Worm (Caenorhabditis elegans) whole organism, L2 larva: ENCODE measurements around the gene lsm-5.

ENCODE experiments used
- ama-1 ChIP-seq: fragments of 150-350 bp; optimal IDR thresholded peaks from 2 replicates; lab custom pipeline; 2018; ENCODE audit warnings: inconsistent platforms
- elt-1 ChIP-seq: fragments of 150-350 bp; optimal IDR thresholded peaks from 2 replicates; lab custom pipeline; 2014; ENCODE audit warnings: missing biosample characterization, missing genetic modification characterization
- lin-11 ChIP-seq: fragments of 150-350 bp; sonication (generic microtip); optimal IDR thresholded peaks from 2 replicates; lab custom pipeline; 2014; ENCODE audit warnings: missing biosample characterization, missing genetic modification characterization, inconsistent platforms, mixed read lengths
- snpc-4 ChIP-seq: fragments of 150-350 bp; optimal IDR thresholded peaks from 2 replicates; lab custom pipeline; 2014; ENCODE audit warnings: missing biosample characterization, missing genetic modification characterization
- unc-62 ChIP-seq: fragments of 150-350 bp; optimal IDR thresholded peaks from 2 replicates; lab custom pipeline; 2014; ENCODE audit warnings: missing biosample characterization, missing genetic modification reagents, missing genetic modification characterization
- zag-1 ChIP-seq: fragments of 150-350 bp; optimal IDR thresholded peaks from 2 replicates; lab custom pipeline; 2014; ENCODE audit warnings: missing biosample characterization, missing genetic modification characterization

DNA sequence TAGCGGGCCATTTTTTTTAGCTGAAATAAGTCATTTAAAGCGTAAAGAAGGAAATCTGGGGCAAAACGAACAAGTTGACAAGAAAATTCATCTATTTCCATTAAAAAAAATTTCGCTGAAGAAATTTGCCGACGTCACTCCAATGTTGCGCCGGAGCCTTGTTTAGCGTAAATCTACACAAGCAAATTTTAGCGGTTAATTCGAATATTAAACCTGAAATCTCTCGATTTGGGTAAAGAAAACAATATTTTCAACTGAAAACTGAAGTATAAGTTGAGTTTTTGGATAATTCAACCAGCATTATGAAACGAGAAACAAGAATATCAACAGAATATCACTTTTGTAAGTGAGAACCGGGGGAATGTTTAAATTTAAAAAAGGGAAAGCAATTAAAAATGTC is 8.2 kb downstream of the lsm-5 start, which contains the start of gene F28F8.9:
- TF ChIP-seq snpc-4 (tag; lab: Kevin White, UChicago) (peak; percentile 36), zag-1 (tag; lab: Kevin White, UChicago) (no peak), unc-62 (GFP tag; lab: Kevin White, UChicago) (no peak), ama-1 (lab: Kevin White, UChicago) (no peak), lin-11 (tag; lab: Kevin White, UChicago) (no peak), elt-1 (no peak)
